Fruit fly (Drosophila melanogaster): ENCODE data around the gene Gba1b.

Gene Gba1b

dm6 chr3R:23721936-23722335 lies 17.3 kb downstream of the Gba1b start (continued):
- TF ChIP-seq Vsx1 (GFP tag; optimal IDR thresholded peaks at IDR 0.05), result no peak
- TF ChIP-seq ind (GFP tag; optimal IDR thresholded peaks at IDR 0.05), result peak; percentile 21
- peak; percentile 7 for TF ChIP-seq CG4617 (GFP tag; optimal IDR thresholded peaks at IDR 0.05; ENCODE audit: borderline replicate concordance)
- TF ChIP-seq CG12769 (tag; optimal IDR thresholded peaks at IDR 0.05), result peak; percentile 24
- TF ChIP-seq CG1647 (GFP tag; optimal IDR thresholded peaks at IDR 0.05), result no peak
- TF ChIP-seq slou (GFP tag; optimal IDR thresholded peaks at IDR 0.05), result no peak
- TF ChIP-seq NC2α (GFP tag; optimal IDR thresholded peaks at IDR 0.05), result no peak
- peak; percentile 56 for TF ChIP-seq gem (tag; optimal IDR thresholded peaks at IDR 0.05)
- peak; percentile 10 for TF ChIP-seq lab (GFP tag; optimal IDR thresholded peaks at IDR 0.05)
- no peak for TF ChIP-seq CG7786 (GFP tag; optimal IDR thresholded peaks at IDR 0.05)
- TF ChIP-seq CG13424 (tag; optimal IDR thresholded peaks at IDR 0.05), result peak; percentile 33
- peak; percentile 54 for TF ChIP-seq Nf-YC (tag; optimal IDR thresholded peaks at IDR 0.05)
- no peak for TF ChIP-seq Dll (GFP tag; IDR thresholded peaks at IDR 0.05; ENCODE audit: partially characterized antibody)
- TF ChIP-seq D (optimal IDR thresholded peaks at IDR 0.05), result no peak
- TF ChIP-seq D (GFP tag; optimal IDR thresholded peaks at IDR 0.05), result no peak
- TF ChIP-seq Dip2 (GFP tag; IDR thresholded peaks at IDR 0.05), result peak; percentile 98
- TF ChIP-seq CG9932 (GFP tag; IDR thresholded peaks at IDR 0.05), result peak; percentile 50
- no peak for TF ChIP-seq CG3065 (GFP tag; optimal IDR thresholded peaks at IDR 0.05)
- no peak for TF ChIP-seq CG9876 (GFP tag; optimal IDR thresholded peaks at IDR 0.05)
- TF ChIP-seq CG12391 (tag; optimal IDR thresholded peaks at IDR 0.05), result peak; percentile 43
- no peak for TF ChIP-seq eyg (GFP tag; optimal IDR thresholded peaks at IDR 0.05)
- TF ChIP-seq B-H1 (GFP tag; IDR thresholded peaks at IDR 0.05), result no peak
- no peak for TF ChIP-seq CG2202 (tag; optimal IDR thresholded peaks at IDR 0.05)

dm6 chr3R:23722680-23723372 lies 18.2 kb downstream of the Gba1b start, which contains the start of gene CG10365:
TSS of gene CG10365 (plus strand) at chr3R:23723331.
- TF ChIP-seq CG17568 (GFP tag; optimal IDR thresholded peaks at IDR 0.05) (peak; percentile 55), hbn (GFP tag; IDR thresholded peaks at IDR 0.05; ENCODE audit: partially characterized antibody) (no peak), B-H2 (GFP tag; optimal IDR thresholded peaks at IDR 0.05) (peak; percentile 59), Doc2 (GFP tag; IDR thresholded peaks at IDR 0.05) (no peak), ERR (GFP tag; optimal IDR thresholded peaks at IDR 0.05) (no peak), CG2120 (GFP tag; optimal IDR thresholded peaks at IDR 0.05) (peak; percentile 81), gsb (GFP tag; IDR thresholded peaks at IDR 0.05) (0 out of 2 replicates have a peak, but pooled peaks have one; percentile 33), her (GFP tag; optimal IDR thresholded peaks at IDR 0.05) (no peak), Xrp1 (GFP tag; IDR thresholded peaks at IDR 0.05) (peak; percentile 86), exex (tag; optimal IDR thresholded peaks at IDR 0.05) (peak; percentile 66), ssp (GFP tag; IDR thresholded peaks at IDR 0.05) (peak; percentile 65), tin (GFP tag; optimal IDR thresholded peaks at IDR 0.05) (peak; percentile 67), fd96Cb (tag; optimal IDR thresholded peaks at IDR 0.05) (peak; percentile 86), ato (GFP tag; IDR thresholded peaks at IDR 0.05; ENCODE audit: partially characterized antibody) (no peak), CG11504 (tag; optimal IDR thresholded peaks at IDR 0.05) (peak; percentile 95), CG17359 (tag; optimal IDR thresholded peaks at IDR 0.05) (peak; percentile 93), fd102C (GFP tag; optimal IDR thresholded peaks at IDR 0.05) (no peak), bigmax (GFP tag; optimal IDR thresholded peaks at IDR 0.05) (no peak), disco-r (GFP tag; optimal IDR thresholded peaks at IDR 0.05) (no peak), CG1832 (GFP tag; optimal IDR thresholded peaks at IDR 0.05) (no peak), CG4730 (GFP tag; IDR thresholded peaks at IDR 0.05) (peak; percentile 68), pan (optimal IDR thresholded peaks at IDR 0.05) (no peak), pan (GFP tag; optimal IDR thresholded peaks at IDR 0.05 in 1 of 2, IDR thresholded peaks at IDR 0.05 in 1 of 2) (peak in 1 of 2 experiments; percentile 93), CG32772 (GFP tag; IDR thresholded peaks at IDR 0.05) (peak; percentile 85), cad (GFP tag; optimal IDR thresholded peaks at IDR 0.05) (no peak), NK7.1 (GFP tag; optimal IDR thresholded peaks at IDR 0.05) (no peak), CG31388 (GFP tag; optimal IDR thresholded peaks at IDR 0.05) (peak; percentile 32), dm (GFP tag; optimal IDR thresholded peaks at IDR 0.05) (no peak)
